Fruit fly (Drosophila melanogaster): ENCODE results near the gene CG34393.

CG34393 gene

DNA sequence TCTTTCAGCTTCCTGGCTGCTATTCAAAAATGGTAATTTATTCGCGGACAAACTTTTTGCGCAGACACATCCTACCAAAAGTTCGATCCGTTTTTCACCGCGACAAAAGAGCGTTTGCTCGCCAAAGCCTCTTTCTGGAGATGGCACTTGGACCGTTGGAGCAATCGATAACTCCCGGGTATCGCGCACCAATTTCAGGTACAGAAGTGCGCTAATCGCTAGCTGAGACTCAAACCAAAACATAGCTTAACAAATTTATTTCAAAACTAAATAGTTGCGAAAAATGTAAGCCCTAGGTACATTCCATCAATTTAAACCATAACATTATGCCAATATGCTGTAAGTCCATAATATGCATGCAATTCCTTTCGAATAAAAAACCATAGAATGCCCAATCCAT, 55.6 kb downstream of the CG34393 start, which contains the start of gene toc (continued):
- TF ChIP-seq CG15696 (tag; optimal IDR thresholded peaks at IDR 0.05): no peak
- no peak for TF ChIP-seq Spps (tag; optimal IDR thresholded peaks at IDR 0.05)
- TF ChIP-seq wdn (GFP tag; IDR thresholded peaks at IDR 0.05): no peak
- TF ChIP-seq gfzf (GFP tag; optimal IDR thresholded peaks at IDR 0.05): peak; percentile 40
- no peak for TF ChIP-seq CG15269 (tag; optimal IDR thresholded peaks at IDR 0.05)
- no peak for TF ChIP-seq br (optimal IDR thresholded peaks at IDR 0.05)
- peak; percentile 90 for TF ChIP-seq CG6791 (GFP tag; IDR thresholded peaks at IDR 0.05; ENCODE audit: partially characterized antibody)
- TF ChIP-seq ssp (GFP tag; IDR thresholded peaks at IDR 0.05): no peak
- TF ChIP-seq Abd-B (GFP tag; optimal IDR thresholded peaks at IDR 0.05): no peak
- TF ChIP-seq sob (GFP tag; IDR thresholded peaks at IDR 0.05): no peak
- TF ChIP-seq az2 (GFP tag; optimal IDR thresholded peaks at IDR 0.05): no peak
- no peak for TF ChIP-seq crol (GFP tag; IDR thresholded peaks at IDR 0.05)
- TF ChIP-seq jing (GFP tag; optimal IDR thresholded peaks at IDR 0.05): no peak
- TF ChIP-seq CG9727 (GFP tag; optimal IDR thresholded peaks at IDR 0.05): no peak
- no peak for TF ChIP-seq ap (GFP tag; IDR thresholded peaks at IDR 0.05)
- TF ChIP-seq CG12659 (GFP tag; optimal IDR thresholded peaks at IDR 0.05): peak; percentile 66
- no peak for TF ChIP-seq cwo (GFP tag; optimal IDR thresholded peaks at IDR 0.05)
- peak; percentile 32 for TF ChIP-seq CG33213 (GFP tag; optimal IDR thresholded peaks at IDR 0.05)
- no peak for TF ChIP-seq CG11560 (tag; IDR thresholded peaks at IDR 0.05)
- TF ChIP-seq D19A (tag; optimal IDR thresholded peaks at IDR 0.05): no peak
- TF ChIP-seq lmd (GFP tag; IDR thresholded peaks at IDR 0.05): no peak
- peak; percentile 48 for TF ChIP-seq CTCF (GFP tag; optimal IDR thresholded peaks at IDR 0.05)
- TF ChIP-seq eve (GFP tag; optimal IDR thresholded peaks at IDR 0.05): no peak
- TF ChIP-seq Rfx (GFP tag; IDR thresholded peaks at IDR 0.05): peak; percentile 66
- TF ChIP-seq tup (GFP tag; optimal IDR thresholded peaks at IDR 0.05): no peak
- TF ChIP-seq trh (GFP tag; optimal IDR thresholded peaks at IDR 0.05): no peak
- no peak for TF ChIP-seq chm (GFP tag; IDR thresholded peaks at IDR 0.05)
- TF ChIP-seq pfk (GFP tag; optimal IDR thresholded peaks at IDR 0.05): no peak
- no peak for TF ChIP-seq CG7839 (tag; optimal IDR thresholded peaks at IDR 0.05)
- TF ChIP-seq gem (tag; optimal IDR thresholded peaks at IDR 0.05): no peak
- peak; percentile 23 for TF ChIP-seq Mad (GFP tag; optimal IDR thresholded peaks at IDR 0.05)
- peak; percentile 97 for TF ChIP-seq CG15514 (GFP tag; optimal IDR thresholded peaks at IDR 0.05)
- TF ChIP-seq CG3163 (GFP tag; optimal IDR thresholded peaks at IDR 0.05): peak; percentile 75
- peak; percentile 84 for TF ChIP-seq CG34224 (GFP tag; IDR thresholded peaks at IDR 0.05; ENCODE audit: partially characterized antibody)
- no peak for TF ChIP-seq CkIIα-i1 (GFP tag; IDR thresholded peaks at IDR 0.05)
- TF ChIP-seq oc (tag; optimal IDR thresholded peaks at IDR 0.05): no peak
- TF ChIP-seq MTF-1 (GFP tag; optimal IDR thresholded peaks at IDR 0.05; ENCODE audit: borderline replicate concordance): no peak
- no peak for TF ChIP-seq ash1 (GFP tag; optimal IDR thresholded peaks at IDR 0.05)
- TF ChIP-seq TFAM (GFP tag; optimal IDR thresholded peaks at IDR 0.05): no peak
- no peak for TF ChIP-seq HLH3B (GFP tag; IDR thresholded peaks at IDR 0.05)
- TF ChIP-seq CG12769 (tag; optimal IDR thresholded peaks at IDR 0.05): peak; percentile 25
- peak; percentile 22; the same call in 1 of the 3 replicates for TF ChIP-seq Dbx (GFP tag; IDR thresholded peaks at IDR 0.05)
- no peak for TF ChIP-seq CG16863 (GFP tag; optimal IDR thresholded peaks at IDR 0.05)
- no peak for TF ChIP-seq z (GFP tag; IDR thresholded peaks at IDR 0.05)
- TF ChIP-seq CG7987 (GFP tag; optimal IDR thresholded peaks at IDR 0.05): no peak
- no peak for TF ChIP-seq CG10654 (GFP tag; optimal IDR thresholded peaks at IDR 0.05)
- TF ChIP-seq CG7745 (tag; optimal IDR thresholded peaks at IDR 0.05): no peak
- no peak for TF ChIP-seq CG1024 (GFP tag; IDR thresholded peaks at IDR 0.05)
- TF ChIP-seq CG1647 (GFP tag; optimal IDR thresholded peaks at IDR 0.05): no peak
- no peak for TF ChIP-seq grau (tag; optimal IDR thresholded peaks at IDR 0.05)
- TF ChIP-seq ind (GFP tag; optimal IDR thresholded peaks at IDR 0.05): no peak
- no peak for TF ChIP-seq Elba2 (GFP tag; optimal IDR thresholded peaks at IDR 0.05)
- TF ChIP-seq psq (GFP tag; optimal IDR thresholded peaks at IDR 0.05): no peak

Data from whole organism, embryonic.